Worm (Caenorhabditis elegans) whole organism, L4/young adult: ENCODE data around the gene vha-7.
A peak's percentile ranks its signal among the peaks of the same experiment; 100 is the strongest.
"Not testable (repeated sequence)": the region's sequence is repeated elsewhere in the genome, so short reads cannot be mapped to it uniquely, and the experiment has no call there.

Experiments
- W03F9.2 ChIP-seq: fragments of 150-350 bp; optimal IDR thresholded peaks from 2 replicates; lab custom pipeline; 2014; ENCODE audit warnings: missing biosample characterization, missing genetic modification characterization
- dao-5 ChIP-seq: sonication (generic microtip); optimal IDR thresholded peaks from 2 replicates; lab custom pipeline; 2016; ENCODE audit warnings: missing genotype, missing genetic modification characterization, moderate library complexity, missing compliant biosample characterization
- him-1 ChIP-seq: sonication (generic microtip); optimal IDR thresholded peaks from 2 replicates; lab custom pipeline; 2016; ENCODE audit warnings: missing genotype, missing genetic modification reagents, missing genetic modification characterization, missing compliant biosample characterization

DNA sequence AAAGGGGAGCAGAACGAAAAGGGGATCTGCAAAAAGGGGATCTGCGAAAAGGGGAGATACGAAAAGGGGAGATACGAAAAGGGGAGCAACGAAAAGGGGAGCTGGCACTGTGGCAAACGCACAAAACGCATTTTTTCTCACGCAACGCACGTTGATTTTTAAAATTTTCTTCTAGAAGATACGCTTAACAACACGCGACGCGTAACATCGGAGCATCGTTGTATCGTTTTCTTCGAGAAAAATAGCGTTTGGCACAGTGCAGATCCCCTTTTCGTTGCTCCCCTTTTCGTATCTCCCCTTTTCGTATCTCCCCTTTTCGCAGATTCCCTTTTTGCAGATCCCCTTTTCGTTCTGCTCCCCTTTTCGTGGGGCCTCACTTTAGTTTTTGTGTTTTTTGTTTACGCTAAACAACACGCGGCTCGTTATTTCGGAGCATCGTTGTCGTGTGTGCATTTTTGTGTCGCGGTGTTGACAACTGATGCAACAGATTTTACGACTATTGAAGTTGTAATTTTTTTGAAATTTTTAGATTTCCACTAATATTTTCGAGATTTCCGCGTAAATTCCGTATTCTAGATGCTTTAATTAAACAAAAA is 18.7 kb upstream of the vha-7 start:
- TF ChIP-seq him-1, dao-5 (tag; lab: Kevin White, UChicago): not testable (repeated sequence)
- peak; percentile 18 for TF ChIP-seq W03F9.2 (tag; lab: Kevin White, UChicago)
